Worm (Caenorhabditis elegans) whole organism, early embryonic: ENCODE measurements around the gene rps-11.

ENCODE experiments used
- B0310.2 ChIP-seq: sonication (generic microtip); optimal IDR thresholded peaks from 2 replicates; lab custom pipeline; 2016; ENCODE audit warnings: mild to moderate bottlenecking, missing genetic modification characterization, missing compliant biosample characterization
- aly-1 ChIP-seq: sonication (generic microtip); optimal IDR thresholded peaks from 2 replicates; lab custom pipeline; 2016; ENCODE audit warnings: missing genetic modification characterization, missing compliant biosample characterization
- ama-1 ChIP-seq: fragments of 150-350 bp; optimal IDR thresholded peaks from 2 replicates; lab custom pipeline; 2014
- ceh-13 ChIP-seq: fragments of 200-800 bp; sonication (Bioruptor generic); optimal IDR thresholded peaks from 2 replicates; lab custom pipeline; 2018; ENCODE audit warnings: mild to moderate bottlenecking, missing genetic modification characterization, missing compliant biosample characterization
- flt-1 ChIP-seq: fragments of 200-800 bp; sonication (Bioruptor generic); IDR thresholded peaks from 2 replicates; pipeline ENCODE4 v1.3.6; 2022; ENCODE audit warnings: missing genetic modification characterization, missing compliant biosample characterization
- hmbx-1 ChIP-seq: sonication (generic microtip); optimal IDR thresholded peaks from 2 replicates; lab custom pipeline; 2016; ENCODE audit warnings: mild to moderate bottlenecking, missing genetic modification characterization, missing compliant biosample characterization
- hmg-4 ChIP-seq: fragments of 200-800 bp; sonication (Bioruptor generic); optimal IDR thresholded peaks from 2 replicates; lab custom pipeline; 2018; ENCODE audit warnings: mild to moderate bottlenecking, missing genetic modification characterization, missing compliant biosample characterization
- hnd-1 ChIP-seq: sonication (generic microtip); optimal IDR thresholded peaks from 2 replicates; lab custom pipeline; 2016; ENCODE audit warnings: missing genetic modification characterization, missing compliant biosample characterization
- pes-1 ChIP-seq: fragments of 200-800 bp; sonication (Bioruptor generic); IDR thresholded peaks from 2 replicates; pipeline ENCODE4 v1.3.6; 2022; ENCODE audit warnings: missing genetic modification reagents, missing genetic modification characterization, missing compliant biosample characterization
- tbx-37 ChIP-seq: fragments of 200-800 bp; sonication (Bioruptor generic); conservative IDR thresholded peaks from 2 replicates; pipeline ENCODE4 v1.3.6; 2022; ENCODE audit warnings: missing genetic modification reagents, missing genetic modification characterization, missing compliant biosample characterization
- tra-4 ChIP-seq: sonication (generic microtip); optimal IDR thresholded peaks from 2 replicates; lab custom pipeline; 2017; ENCODE audit warnings: missing genetic modification characterization, missing compliant biosample characterization

ce11 chrIV:11638016-11638415, 35.6 kb downstream of the rps-11 start, which contains the start of gene rbm-17:
- TF ChIP-seq tbx-37: no peak
- no peak for TF ChIP-seq ama-1 (lab: Kevin White, UChicago)
- TF ChIP-seq flt-1 (GFP tag; lab: Robert Waterston, UW): no peak
- TF ChIP-seq aly-1: no peak
- no peak for TF ChIP-seq hmbx-1 (tag; lab: Kevin White, UChicago)
- no peak for TF ChIP-seq hmg-4 (GFP tag; lab: Kevin White, UChicago)
- TF ChIP-seq pes-1 (GFP tag; lab: Robert Waterston, UW): no peak
- TF ChIP-seq ceh-13 (GFP tag; lab: Kevin White, UChicago): no peak
- no peak for TF ChIP-seq B0310.2
- no peak for TF ChIP-seq hnd-1 (tag; lab: Kevin White, UChicago)
- no peak for TF ChIP-seq tra-4 (tag; lab: Kevin White, UChicago)
